Worm (Caenorhabditis elegans) whole organism, late embryonic: ENCODE measurements around the gene daf-18.

Experiments
- C38D4.7 ChIP-seq: fragments of 200-800 bp; sonication (Bioruptor generic); optimal IDR thresholded peaks from 2 replicates; lab custom pipeline; 2018; ENCODE audit warnings: mild to moderate bottlenecking, missing genetic modification characterization, moderate library complexity, missing compliant biosample characterization
- K02D7.2 ChIP-seq: sonication (generic microtip); optimal IDR thresholded peaks from 2 replicates; lab custom pipeline; 2017; ENCODE audit warnings: mild to moderate bottlenecking, missing genetic modification characterization, missing compliant biosample characterization
- T23F11.4 ChIP-seq: fragments of 200-800 bp; sonication (Bioruptor generic); optimal IDR thresholded peaks from 2 replicates; lab custom pipeline; 2018; ENCODE audit warnings: mild to moderate bottlenecking, missing genetic modification characterization, missing compliant biosample characterization
- Y22D7AL.16 ChIP-seq: sonication (generic microtip); optimal IDR thresholded peaks from 2 replicates; lab custom pipeline; 2016; ENCODE audit warnings: missing genetic modification characterization, missing compliant biosample characterization
- ama-1 ChIP-seq: fragments of 150-350 bp; optimal IDR thresholded peaks from 2 replicates; lab custom pipeline; 2014
- ceh-14 ChIP-seq: sonication (generic microtip); optimal IDR thresholded peaks from 2 replicates; lab custom pipeline; 2016; ENCODE audit warnings: missing genotype, missing genetic modification characterization, missing compliant biosample characterization
- ceh-18 ChIP-seq: sonication (generic microtip); optimal IDR thresholded peaks from 2 replicates; lab custom pipeline; 2016; ENCODE audit warnings: missing genetic modification characterization, missing compliant biosample characterization
- ceh-2 ChIP-seq: sonication (generic microtip); optimal IDR thresholded peaks from 2 replicates; lab custom pipeline; 2016; ENCODE audit warnings: missing genotype, missing genetic modification characterization, missing compliant biosample characterization
- ceh-24 ChIP-seq: sonication (generic microtip); optimal IDR thresholded peaks from 2 replicates; lab custom pipeline; 2016; ENCODE audit warnings: mild to moderate bottlenecking, missing genetic modification characterization, missing compliant biosample characterization
- ceh-30 ChIP-seq: fragments of 150-350 bp; optimal IDR thresholded peaks from 2 replicates; lab custom pipeline; 2014; ENCODE audit warnings: missing biosample characterization, missing genetic modification characterization
- ceh-31 ChIP-seq: sonication (generic microtip); optimal IDR thresholded peaks from 2 replicates; lab custom pipeline; 2016; ENCODE audit warnings: missing genetic modification characterization, missing compliant biosample characterization
- ceh-34 ChIP-seq: sonication (generic microtip); optimal IDR thresholded peaks from 2 replicates; lab custom pipeline; 2016; ENCODE audit warnings: mild to moderate bottlenecking, missing genetic modification characterization, missing compliant biosample characterization
- ceh-45 ChIP-seq: fragments of 200-800 bp; sonication (Bioruptor generic); IDR thresholded peaks from 2 replicates; pipeline ENCODE4 v1.3.6; 2022; ENCODE audit warnings: missing genetic modification reagents, missing genetic modification characterization, missing compliant biosample characterization
- ceh-48 ChIP-seq: sonication (generic microtip); optimal IDR thresholded peaks from 2 replicates; lab custom pipeline; 2016; ENCODE audit warnings: missing genetic modification characterization, inconsistent platforms, missing compliant biosample characterization
- ceh-6 ChIP-seq: fragments of 200-800 bp; sonication (Bioruptor generic); optimal IDR thresholded peaks from 2 replicates; lab custom pipeline; 2018; ENCODE audit warnings: mild to moderate bottlenecking, missing genetic modification characterization, missing compliant biosample characterization
- ceh-9 ChIP-seq: sonication (generic microtip); optimal IDR thresholded peaks from 2 replicates; lab custom pipeline; 2016; ENCODE audit warnings: mild to moderate bottlenecking, missing genetic modification characterization, inconsistent platforms, missing compliant biosample characterization
- che-1 ChIP-seq: sonication (generic microtip); optimal IDR thresholded peaks from 2 replicates; lab custom pipeline; 2016; ENCODE audit warnings: mild to moderate bottlenecking, missing genetic modification characterization, missing compliant biosample characterization
- dve-1 ChIP-seq: sonication (generic microtip); optimal IDR thresholded peaks from 2 replicates; lab custom pipeline; 2017; ENCODE audit warnings: antibody characterized with exemption, mild to moderate bottlenecking, missing genetic modification characterization, missing compliant biosample characterization
- elt-2 ChIP-seq: sonication (generic microtip); optimal IDR thresholded peaks from 2 replicates; lab custom pipeline; 2016; ENCODE audit warnings: missing genetic modification reagents, missing genetic modification characterization, missing compliant biosample characterization
- elt-4 ChIP-seq: sonication (generic microtip); optimal IDR thresholded peaks from 2 replicates; lab custom pipeline; 2016; ENCODE audit warnings: missing genetic modification characterization, missing compliant biosample characterization
- ets-4 ChIP-seq: sonication (generic microtip); optimal IDR thresholded peaks from 2 replicates; lab custom pipeline; 2016; ENCODE audit warnings: missing genetic modification characterization, missing compliant biosample characterization
- fax-1 ChIP-seq: sonication (generic microtip); optimal IDR thresholded peaks from 2 replicates; lab custom pipeline; 2016; ENCODE audit warnings: missing genotype, missing genetic modification characterization, missing compliant biosample characterization
- fkh-10 ChIP-seq: fragments of 150-350 bp; optimal IDR thresholded peaks from 2 replicates; lab custom pipeline; 2014; ENCODE audit warnings: missing biosample characterization, missing genetic modification reagents, missing genetic modification characterization
- gmeb-2 ChIP-seq: sonication (generic microtip); optimal IDR thresholded peaks from 2 replicates; lab custom pipeline; 2016; ENCODE audit warnings: missing genetic modification characterization, inconsistent platforms, missing compliant biosample characterization
- hlh-13 ChIP-seq: fragments of 200-800 bp; sonication (Bioruptor generic); optimal IDR thresholded peaks from 2 replicates; lab custom pipeline; 2018; ENCODE audit warnings: mild to moderate bottlenecking, missing genetic modification characterization, missing compliant biosample characterization
- hlh-30 ChIP-seq: sonication (generic microtip); optimal IDR thresholded peaks from 2 replicates; lab custom pipeline; 2017; ENCODE audit warnings: antibody characterized with exemption, missing genetic modification characterization, missing compliant biosample characterization; ENCODE audit not compliant: insufficient read depth
- lin-11 ChIP-seq: fragments of 200-800 bp; sonication (Bioruptor generic); optimal IDR thresholded peaks from 2 replicates; lab custom pipeline; 2018; ENCODE audit warnings: mild to moderate bottlenecking, missing genetic modification characterization, missing compliant biosample characterization
- madf-2 ChIP-seq: sonication (generic microtip); optimal IDR thresholded peaks from 2 replicates; lab custom pipeline; 2017; ENCODE audit warnings: missing genetic modification characterization, missing compliant biosample characterization
- nfya-1 ChIP-seq: sonication (generic microtip); optimal IDR thresholded peaks from 2 replicates; lab custom pipeline; 2017; ENCODE audit warnings: missing genetic modification characterization, mild to moderate bottlenecking, missing compliant biosample characterization, antibody characterized with exemption, moderate library complexity
- nhr-11 ChIP-seq: fragments of 150-350 bp; optimal IDR thresholded peaks from 2 replicates; lab custom pipeline; 2014; ENCODE audit warnings: missing biosample characterization, missing genetic modification characterization
- nhr-232 ChIP-seq: sonication (generic microtip); optimal IDR thresholded peaks from 2 replicates; lab custom pipeline; 2016; ENCODE audit warnings: missing genetic modification characterization, missing compliant biosample characterization
- odd-2 ChIP-seq: sonication (generic microtip); optimal IDR thresholded peaks from 2 replicates; lab custom pipeline; 2017; ENCODE audit warnings: antibody characterized with exemption, mild to moderate bottlenecking, missing genetic modification characterization, missing compliant biosample characterization
- pag-3 ChIP-seq: sonication (generic microtip); optimal IDR thresholded peaks from 2 replicates; lab custom pipeline; 2016; ENCODE audit warnings: missing compliant biosample characterization, missing genetic modification characterization, borderline replicate concordance
- pax-1 ChIP-seq: fragments of 150-350 bp; optimal IDR thresholded peaks from 2 replicates; lab custom pipeline; 2014; ENCODE audit warnings: missing biosample characterization, missing genetic modification characterization
- pha-2 ChIP-seq: sonication (generic microtip); optimal IDR thresholded peaks from 2 replicates; lab custom pipeline; 2017; ENCODE audit warnings: mild to moderate bottlenecking, missing genetic modification characterization, missing compliant biosample characterization
- pha-4 ChIP-seq: fragments of 150-350 bp; optimal IDR thresholded peaks from 2 replicates; lab custom pipeline; 2018; ENCODE audit warnings: missing biosample characterization, missing genetic modification reagents, missing genetic modification characterization
- ref-2 ChIP-seq: sonication (generic microtip); optimal IDR thresholded peaks from 2 replicates; lab custom pipeline; 2016; ENCODE audit warnings: missing genetic modification characterization, missing compliant biosample characterization
- sdc-2 ChIP-seq: sonication (generic microtip); optimal IDR thresholded peaks from 2 replicates; lab custom pipeline; 2016; ENCODE audit warnings: missing genotype, missing genetic modification characterization, missing compliant biosample characterization
- sox-2 ChIP-seq: fragments of 200-800 bp; sonication (Bioruptor generic); IDR thresholded peaks from 2 replicates; pipeline ENCODE4 v1.3.6; 2022; ENCODE audit warnings: missing genetic modification reagents, missing genetic modification characterization, missing compliant biosample characterization
- sox-4 ChIP-seq: sonication (generic microtip); optimal IDR thresholded peaks from 2 replicates; lab custom pipeline; 2017; ENCODE audit warnings: mild to moderate bottlenecking, missing genetic modification characterization, inconsistent platforms, missing compliant biosample characterization
- syd-9 ChIP-seq: sonication (generic microtip); optimal IDR thresholded peaks from 2 replicates; lab custom pipeline; 2016; ENCODE audit warnings: mild to moderate bottlenecking, missing genetic modification characterization, moderate library complexity, missing compliant biosample characterization
- tbx-2 ChIP-seq: sonication (generic microtip); optimal IDR thresholded peaks from 2 replicates; lab custom pipeline; 2016; ENCODE audit warnings: missing genetic modification characterization, missing compliant biosample characterization
- tbx-7 ChIP-seq: sonication (generic microtip); optimal IDR thresholded peaks from 2 replicates; lab custom pipeline; 2016; ENCODE audit warnings: missing genotype, missing genetic modification characterization, missing compliant biosample characterization
- ttx-3 ChIP-seq: sonication (generic microtip); optimal IDR thresholded peaks from 2 replicates; lab custom pipeline; 2016; ENCODE audit warnings: missing genetic modification reagents, missing genetic modification characterization, missing compliant biosample characterization
- unc-3 ChIP-seq, 2 experiments: fragments of 200-800 bp in 1 of 2; sonication (Bioruptor generic) in 1 of 2; sonication (generic microtip) in 1 of 2; conservative IDR thresholded peaks in 1 of 2; optimal IDR thresholded peaks in 1 of 2; 2 replicates each; pipeline versions ENCODE4 v1.3.6 to Lab custom; 2016 to 2022; ENCODE audit warnings: missing compliant biosample characterization in 2 of 2, missing genetic modification characterization in 2 of 2, missing genetic modification reagents in 1 of 2
- unc-42 ChIP-seq: sonication (generic microtip); optimal IDR thresholded peaks from 2 replicates; lab custom pipeline; 2016; ENCODE audit warnings: missing genotype, missing genetic modification characterization, missing compliant biosample characterization
- unc-55 ChIP-seq: sonication (generic microtip); optimal IDR thresholded peaks from 2 replicates; lab custom pipeline; 2017; ENCODE audit warnings: missing biosample characterization, missing genetic modification reagents, missing genetic modification characterization
- unc-86 ChIP-seq: sonication (generic microtip); optimal IDR thresholded peaks from 2 replicates; lab custom pipeline; 2016; ENCODE audit warnings: missing genetic modification characterization, missing compliant biosample characterization

The daf-18 gene

DNA sequence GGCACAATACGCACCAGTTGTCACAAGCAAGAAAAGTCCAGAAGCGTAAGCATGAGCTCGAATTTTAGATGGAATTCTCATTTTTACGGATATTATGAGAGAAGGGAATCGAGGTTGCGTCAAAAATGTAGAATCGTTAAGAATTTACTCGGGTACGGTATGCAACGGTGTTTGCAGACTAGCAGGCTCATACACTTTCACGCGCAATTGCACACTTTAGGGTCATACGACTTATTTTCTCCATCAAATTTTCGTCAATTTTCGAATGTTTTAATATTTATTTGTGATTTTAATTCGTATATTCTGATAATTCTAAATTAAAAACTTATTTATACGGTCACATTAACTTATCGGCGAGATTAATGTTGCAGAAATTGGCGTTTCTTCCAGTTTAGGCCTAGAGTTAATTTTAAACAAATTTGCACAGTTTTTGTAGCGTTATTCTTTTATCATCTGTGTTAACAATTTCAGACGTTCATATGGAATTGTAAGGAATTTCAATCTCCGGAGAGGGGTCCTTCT is 31.5 kb downstream of the daf-18 start, which contains the start of the genes T07A9.15 and nog-1:
Gene T07A9.15, minus strand, starts transcription at position 138 of the 522 bp plus-strand sequence.
Gene nog-1, plus strand, starts transcription at position 472 of the 522 bp plus-strand sequence.
- peak; percentile 81 for TF ChIP-seq hlh-30
- TF ChIP-seq ceh-18 (tag; lab: Kevin White, UChicago) = no peak
- peak; percentile 57 for TF ChIP-seq nfya-1 (tag; lab: Kevin White, UChicago)
- TF ChIP-seq ttx-3 = peak; percentile 13
- peak; percentile 13 for TF ChIP-seq unc-42
- TF ChIP-seq nhr-232 (tag; lab: Kevin White, UChicago) = no peak
- TF ChIP-seq elt-2 (tag; lab: Kevin White, UChicago) = peak; percentile 8
- TF ChIP-seq ceh-24 = no peak
- TF ChIP-seq syd-9 (tag; lab: Kevin White, UChicago) = no peak
- no peak for TF ChIP-seq hlh-13
- TF ChIP-seq ceh-14 (tag; lab: Kevin White, UChicago) = peak; percentile 26
- TF ChIP-seq, all 69 proteins: peak for 6

DNA sequence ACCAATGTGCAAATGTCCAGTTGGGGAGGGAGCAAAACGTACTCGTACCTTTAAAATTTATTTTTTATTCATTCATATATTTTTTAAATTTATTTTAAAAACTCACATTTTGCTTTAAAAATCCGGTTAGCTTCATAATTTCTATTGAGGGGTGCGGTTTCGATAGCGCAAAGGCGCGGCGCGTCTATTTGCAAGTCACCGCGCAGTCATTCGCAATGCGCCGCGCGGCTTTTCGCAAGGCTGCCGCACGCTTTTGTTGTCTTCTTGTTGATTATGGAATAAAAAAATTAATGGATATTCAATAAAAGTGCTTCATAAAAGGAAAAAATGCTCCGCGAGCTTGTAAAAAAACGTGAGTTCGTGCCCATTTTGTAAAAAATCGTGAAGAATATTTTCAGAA is 34.7 kb downstream of the daf-18 start, which contains the start of the genes ears-2 and uncp-18:
Gene ears-2, minus strand, starts transcription at position 190 of the 400 bp plus-strand sequence.
Gene uncp-18, plus strand, starts transcription at position 282 of the 400 bp plus-strand sequence.
- TF ChIP-seq pag-3 = peak; percentile 95
- peak; percentile 98 for TF ChIP-seq ets-4
- no peak for TF ChIP-seq pha-4 (tag; lab: Kevin White, UChicago)
- peak; percentile 95 for TF ChIP-seq ceh-24
- peak; percentile 88 for TF ChIP-seq odd-2 (tag; lab: Kevin White, UChicago)
- no peak for TF ChIP-seq unc-55 (GFP tag; lab: Kevin White, UChicago)
- peak; percentile 92 for TF ChIP-seq che-1
- peak; percentile 98 for TF ChIP-seq sox-4 (tag; lab: Kevin White, UChicago)
- peak; percentile 2 for TF ChIP-seq nhr-11 (tag; lab: Kevin White, UChicago)
- TF ChIP-seq ceh-30 (tag; lab: Kevin White, UChicago) = peak; percentile 69
- peak; percentile 93 for TF ChIP-seq unc-42
- peak; percentile 97 for TF ChIP-seq Y22D7AL.16 (tag; lab: Kevin White, UChicago)
- peak; percentile 98 for TF ChIP-seq ttx-3
- peak; percentile 99 for TF ChIP-seq fax-1 (tag; lab: Kevin White, UChicago)
- TF ChIP-seq ceh-48 (tag; lab: Kevin White, UChicago) = peak; percentile 99
- TF ChIP-seq syd-9 (tag; lab: Kevin White, UChicago) = peak; percentile 93
- TF ChIP-seq ceh-34 = peak; percentile 99
- TF ChIP-seq dve-1 = peak; percentile 58
- TF ChIP-seq ceh-2 (tag; lab: Kevin White, UChicago) = peak; percentile 99
- peak; percentile 100 for TF ChIP-seq ceh-31 (tag; lab: Kevin White, UChicago)
- peak; percentile 91 for TF ChIP-seq ceh-6
- peak; percentile 97 for TF ChIP-seq gmeb-2
- peak; percentile 98 for TF ChIP-seq K02D7.2 (tag; lab: Kevin White, UChicago)
- TF ChIP-seq pha-2 = peak; percentile 96
- peak; percentile 39 for TF ChIP-seq hlh-30
- TF ChIP-seq sox-2 (GFP tag; lab: Robert Waterston, UW) = peak; percentile 94
- peak; percentile 100 for TF ChIP-seq elt-2 (tag; lab: Kevin White, UChicago)
- peak; percentile 100 for TF ChIP-seq tbx-2 (tag; lab: Kevin White, UChicago)
- TF ChIP-seq ama-1 = no peak
- TF ChIP-seq ref-2 (tag; lab: Kevin White, UChicago) = peak; percentile 99
- peak; percentile 83 for TF ChIP-seq nhr-232 (tag; lab: Kevin White, UChicago)
- peak; percentile 58 for TF ChIP-seq pax-1 (tag; lab: Kevin White, UChicago)
- peak; percentile 60 for TF ChIP-seq elt-4 (tag; lab: Kevin White, UChicago)
- TF ChIP-seq unc-86 = peak; percentile 99
- peak; percentile 96 for TF ChIP-seq madf-2
- peak; percentile 95 for TF ChIP-seq T23F11.4 (GFP tag; lab: Kevin White, UChicago)
- TF ChIP-seq C38D4.7 (GFP tag; lab: Kevin White, UChicago) = peak; percentile 95
- peak; percentile 93 for TF ChIP-seq unc-3 (GFP tag; conservative IDR thresholded peaks at IDR 0.05; lab: Robert Waterston, UW)
- peak; percentile 97 for TF ChIP-seq unc-3 (tag; optimal IDR thresholded peaks at IDR 0.05; lab: Kevin White, UChicago)
- peak; percentile 86 for TF ChIP-seq tbx-7 (tag; lab: Kevin White, UChicago)
- TF ChIP-seq ceh-45 = peak; percentile 98
- TF ChIP-seq ceh-18 (tag; lab: Kevin White, UChicago) = peak; percentile 93
- TF ChIP-seq fkh-10 (GFP tag; lab: Kevin White, UChicago) = peak; percentile 89
- peak; percentile 93 for TF ChIP-seq lin-11
- peak; percentile 84 for TF ChIP-seq sdc-2 (tag; lab: Kevin White, UChicago)
- TF ChIP-seq ceh-9 (tag; lab: Kevin White, UChicago) = peak; percentile 68
- TF ChIP-seq hlh-13 = peak; percentile 97
